Worm (Caenorhabditis elegans) whole organism, late embryonic: Measurements from ENCODE around the gene set-16.

Experiments
- C38D4.7 ChIP-seq: fragments of 200-800 bp; sonication (Bioruptor generic); optimal IDR thresholded peaks from 2 replicates; lab custom pipeline; 2018; ENCODE audit warnings: mild to moderate bottlenecking, missing genetic modification characterization, moderate library complexity, missing compliant biosample characterization
- F13H6.1 ChIP-seq: sonication (generic microtip); optimal IDR thresholded peaks from 2 replicates; lab custom pipeline; 2016; ENCODE audit warnings: missing genetic modification characterization, missing compliant biosample characterization
- K02D7.2 ChIP-seq: sonication (generic microtip); optimal IDR thresholded peaks from 2 replicates; lab custom pipeline; 2017; ENCODE audit warnings: mild to moderate bottlenecking, missing genetic modification characterization, missing compliant biosample characterization
- K09A11.1 ChIP-seq: sonication (generic microtip); optimal IDR thresholded peaks from 2 replicates; lab custom pipeline; 2017; ENCODE audit warnings: antibody characterized with exemption, mild to moderate bottlenecking, missing genetic modification characterization, missing compliant biosample characterization; ENCODE audit not compliant: insufficient read depth
- T23F11.4 ChIP-seq: fragments of 200-800 bp; sonication (Bioruptor generic); optimal IDR thresholded peaks from 2 replicates; lab custom pipeline; 2018; ENCODE audit warnings: mild to moderate bottlenecking, missing genetic modification characterization, missing compliant biosample characterization
- Y22D7AL.16 ChIP-seq: sonication (generic microtip); optimal IDR thresholded peaks from 2 replicates; lab custom pipeline; 2016; ENCODE audit warnings: missing genetic modification characterization, missing compliant biosample characterization
- ahr-1 ChIP-seq: sonication (generic microtip); optimal IDR thresholded peaks from 2 replicates; lab custom pipeline; 2016; ENCODE audit warnings: missing genetic modification characterization, missing compliant biosample characterization
- ama-1 ChIP-seq: fragments of 150-350 bp; optimal IDR thresholded peaks from 2 replicates; lab custom pipeline; 2014
- ceh-14 ChIP-seq: sonication (generic microtip); optimal IDR thresholded peaks from 2 replicates; lab custom pipeline; 2016; ENCODE audit warnings: missing genotype, missing genetic modification characterization, missing compliant biosample characterization
- ceh-18 ChIP-seq: sonication (generic microtip); optimal IDR thresholded peaks from 2 replicates; lab custom pipeline; 2016; ENCODE audit warnings: missing genetic modification characterization, missing compliant biosample characterization
- ceh-19 ChIP-seq: fragments of 200-800 bp; sonication (Bioruptor generic); optimal IDR thresholded peaks from 2 replicates; lab custom pipeline; 2018; ENCODE audit warnings: mild to moderate bottlenecking, missing genetic modification characterization, missing compliant biosample characterization
- ceh-2 ChIP-seq: sonication (generic microtip); optimal IDR thresholded peaks from 2 replicates; lab custom pipeline; 2016; ENCODE audit warnings: missing genotype, missing genetic modification characterization, missing compliant biosample characterization
- ceh-22 ChIP-seq: sonication (generic microtip); optimal IDR thresholded peaks from 2 replicates; lab custom pipeline; 2017; ENCODE audit warnings: missing biosample characterization, missing genetic modification characterization
- ceh-24 ChIP-seq: sonication (generic microtip); optimal IDR thresholded peaks from 2 replicates; lab custom pipeline; 2016; ENCODE audit warnings: mild to moderate bottlenecking, missing genetic modification characterization, missing compliant biosample characterization
- ceh-30 ChIP-seq: fragments of 150-350 bp; optimal IDR thresholded peaks from 2 replicates; lab custom pipeline; 2014; ENCODE audit warnings: missing biosample characterization, missing genetic modification characterization
- ceh-31 ChIP-seq: sonication (generic microtip); optimal IDR thresholded peaks from 2 replicates; lab custom pipeline; 2016; ENCODE audit warnings: missing genetic modification characterization, missing compliant biosample characterization
- ceh-34 ChIP-seq: sonication (generic microtip); optimal IDR thresholded peaks from 2 replicates; lab custom pipeline; 2016; ENCODE audit warnings: mild to moderate bottlenecking, missing genetic modification characterization, missing compliant biosample characterization
- ceh-45 ChIP-seq: fragments of 200-800 bp; sonication (Bioruptor generic); IDR thresholded peaks from 2 replicates; pipeline ENCODE4 v1.3.6; 2022; ENCODE audit warnings: missing genetic modification reagents, missing genetic modification characterization, missing compliant biosample characterization
- ceh-9 ChIP-seq: sonication (generic microtip); optimal IDR thresholded peaks from 2 replicates; lab custom pipeline; 2016; ENCODE audit warnings: mild to moderate bottlenecking, missing genetic modification characterization, inconsistent platforms, missing compliant biosample characterization
- che-1 ChIP-seq: sonication (generic microtip); optimal IDR thresholded peaks from 2 replicates; lab custom pipeline; 2016; ENCODE audit warnings: mild to moderate bottlenecking, missing genetic modification characterization, missing compliant biosample characterization
- dve-1 ChIP-seq: sonication (generic microtip); optimal IDR thresholded peaks from 2 replicates; lab custom pipeline; 2017; ENCODE audit warnings: antibody characterized with exemption, mild to moderate bottlenecking, missing genetic modification characterization, missing compliant biosample characterization
- elt-2 ChIP-seq: sonication (generic microtip); optimal IDR thresholded peaks from 2 replicates; lab custom pipeline; 2016; ENCODE audit warnings: missing genetic modification reagents, missing genetic modification characterization, missing compliant biosample characterization
- elt-4 ChIP-seq: sonication (generic microtip); optimal IDR thresholded peaks from 2 replicates; lab custom pipeline; 2016; ENCODE audit warnings: missing genetic modification characterization, missing compliant biosample characterization
- ets-4 ChIP-seq: sonication (generic microtip); optimal IDR thresholded peaks from 2 replicates; lab custom pipeline; 2016; ENCODE audit warnings: missing genetic modification characterization, missing compliant biosample characterization
- fax-1 ChIP-seq: sonication (generic microtip); optimal IDR thresholded peaks from 2 replicates; lab custom pipeline; 2016; ENCODE audit warnings: missing genotype, missing genetic modification characterization, missing compliant biosample characterization
- fkh-10 ChIP-seq: fragments of 150-350 bp; optimal IDR thresholded peaks from 2 replicates; lab custom pipeline; 2014; ENCODE audit warnings: missing biosample characterization, missing genetic modification reagents, missing genetic modification characterization
- fkh-6 ChIP-seq: sonication (generic microtip); optimal IDR thresholded peaks from 2 replicates; lab custom pipeline; 2016; ENCODE audit warnings: missing genetic modification characterization, missing compliant biosample characterization
- hlh-6 ChIP-seq: sonication (generic microtip); optimal IDR thresholded peaks from 2 replicates; lab custom pipeline; 2016; ENCODE audit warnings: missing genotype, missing genetic modification characterization, missing compliant biosample characterization
- hlh-8 ChIP-seq: sonication (generic microtip); optimal IDR thresholded peaks from 2 replicates; lab custom pipeline; 2016; ENCODE audit warnings: missing genotype, missing genetic modification characterization, missing compliant biosample characterization
- lim-6 ChIP-seq: sonication (generic microtip); optimal IDR thresholded peaks from 2 replicates; lab custom pipeline; 2016; ENCODE audit warnings: missing genetic modification characterization, missing compliant biosample characterization
- madf-2 ChIP-seq: sonication (generic microtip); optimal IDR thresholded peaks from 2 replicates; lab custom pipeline; 2017; ENCODE audit warnings: missing genetic modification characterization, missing compliant biosample characterization
- nfya-1 ChIP-seq: sonication (generic microtip); optimal IDR thresholded peaks from 2 replicates; lab custom pipeline; 2017; ENCODE audit warnings: missing genetic modification characterization, mild to moderate bottlenecking, missing compliant biosample characterization, antibody characterized with exemption, moderate library complexity
- odd-2 ChIP-seq: sonication (generic microtip); optimal IDR thresholded peaks from 2 replicates; lab custom pipeline; 2017; ENCODE audit warnings: antibody characterized with exemption, mild to moderate bottlenecking, missing genetic modification characterization, missing compliant biosample characterization
- pat-9 ChIP-seq: fragments of 200-800 bp; sonication (Bioruptor generic); optimal IDR thresholded peaks from 2 replicates; lab custom pipeline; 2018; ENCODE audit warnings: mild to moderate bottlenecking, missing genetic modification characterization, moderate library complexity, missing compliant biosample characterization
- pqm-1 ChIP-seq: sonication (generic microtip); optimal IDR thresholded peaks from 2 replicates; lab custom pipeline; 2016; ENCODE audit warnings: missing genetic modification characterization, missing compliant biosample characterization
- pros-1 ChIP-seq: fragments of 150-350 bp; optimal IDR thresholded peaks from 2 replicates; lab custom pipeline; 2014; ENCODE audit warnings: missing biosample characterization, missing genetic modification reagents, missing genetic modification characterization
- ref-2 ChIP-seq: sonication (generic microtip); optimal IDR thresholded peaks from 2 replicates; lab custom pipeline; 2016; ENCODE audit warnings: missing genetic modification characterization, missing compliant biosample characterization
- rnt-1 ChIP-seq: sonication (generic microtip); optimal IDR thresholded peaks from 2 replicates; lab custom pipeline; 2016; ENCODE audit warnings: missing genetic modification characterization, missing compliant biosample characterization
- sdc-2 ChIP-seq: sonication (generic microtip); optimal IDR thresholded peaks from 2 replicates; lab custom pipeline; 2016; ENCODE audit warnings: missing genotype, missing genetic modification characterization, missing compliant biosample characterization
- sox-2 ChIP-seq: fragments of 200-800 bp; sonication (Bioruptor generic); IDR thresholded peaks from 2 replicates; pipeline ENCODE4 v1.3.6; 2022; ENCODE audit warnings: missing genetic modification reagents, missing genetic modification characterization, missing compliant biosample characterization
- sox-4 ChIP-seq: sonication (generic microtip); optimal IDR thresholded peaks from 2 replicates; lab custom pipeline; 2017; ENCODE audit warnings: mild to moderate bottlenecking, missing genetic modification characterization, inconsistent platforms, missing compliant biosample characterization
- syd-9 ChIP-seq: sonication (generic microtip); optimal IDR thresholded peaks from 2 replicates; lab custom pipeline; 2016; ENCODE audit warnings: mild to moderate bottlenecking, missing genetic modification characterization, moderate library complexity, missing compliant biosample characterization
- tbx-2 ChIP-seq: sonication (generic microtip); optimal IDR thresholded peaks from 2 replicates; lab custom pipeline; 2016; ENCODE audit warnings: missing genetic modification characterization, missing compliant biosample characterization
- ttx-3 ChIP-seq: sonication (generic microtip); optimal IDR thresholded peaks from 2 replicates; lab custom pipeline; 2016; ENCODE audit warnings: missing genetic modification reagents, missing genetic modification characterization, missing compliant biosample characterization
- unc-3 ChIP-seq, 2 experiments: fragments of 200-800 bp in 1 of 2; sonication (Bioruptor generic) in 1 of 2; sonication (generic microtip) in 1 of 2; conservative IDR thresholded peaks in 1 of 2; optimal IDR thresholded peaks in 1 of 2; 2 replicates each; pipeline versions ENCODE4 v1.3.6 to Lab custom; 2016 to 2022; ENCODE audit warnings: missing compliant biosample characterization in 2 of 2, missing genetic modification characterization in 2 of 2, missing genetic modification reagents in 1 of 2
- unc-42 ChIP-seq: sonication (generic microtip); optimal IDR thresholded peaks from 2 replicates; lab custom pipeline; 2016; ENCODE audit warnings: missing genotype, missing genetic modification characterization, missing compliant biosample characterization
- unc-86 ChIP-seq: sonication (generic microtip); optimal IDR thresholded peaks from 2 replicates; lab custom pipeline; 2016; ENCODE audit warnings: missing genetic modification characterization, missing compliant biosample characterization
- ztf-16 ChIP-seq: sonication (generic microtip); optimal IDR thresholded peaks from 2 replicates; lab custom pipeline; 2017; ENCODE audit warnings: missing genetic modification characterization, missing compliant biosample characterization

The set-16 gene

DNA sequence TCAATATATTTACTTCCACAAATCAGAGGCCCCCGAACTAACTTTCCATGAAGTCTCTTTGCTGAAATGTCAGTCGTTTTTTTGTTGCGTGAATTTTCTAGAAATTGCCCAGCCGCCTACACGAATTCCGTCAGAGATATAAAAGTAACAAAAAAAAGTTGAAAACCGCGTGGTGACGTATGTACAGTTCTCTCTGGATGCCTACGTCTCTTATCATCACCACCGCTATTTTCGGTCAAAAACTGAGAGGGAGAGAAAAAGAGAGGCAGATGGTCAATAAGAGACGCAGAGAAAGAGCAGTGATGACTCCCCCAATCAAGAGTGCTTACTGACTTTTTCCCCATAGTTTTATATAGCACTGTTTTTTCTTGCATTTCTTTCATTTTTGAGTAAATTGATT, 50.3 kb downstream of the set-16 start:
- no peak for TF ChIP-seq ceh-30
- peak; percentile 27 for TF ChIP-seq nfya-1 (tag; lab: Kevin White, UChicago)
- TF ChIP-seq ama-1 (lab: Kevin White, UChicago), result no peak
- no peak for TF ChIP-seq rnt-1 (tag; lab: Kevin White, UChicago)
- peak; percentile 54 for TF ChIP-seq elt-2 (tag; lab: Kevin White, UChicago)
- no peak for TF ChIP-seq fax-1 (tag; lab: Kevin White, UChicago)
- no peak for TF ChIP-seq ceh-9
- no peak for TF ChIP-seq K02D7.2 (tag; lab: Kevin White, UChicago)
- no peak for TF ChIP-seq ceh-22 (tag; lab: Kevin White, UChicago)
- TF ChIP-seq unc-86 (tag; lab: Kevin White, UChicago), result no peak
- no peak for TF ChIP-seq unc-42 (tag; lab: Kevin White, UChicago)
- peak; percentile 4 for TF ChIP-seq dve-1
- TF ChIP-seq elt-4 (tag; lab: Kevin White, UChicago), result no peak
- TF ChIP-seq sox-2 (GFP tag; lab: Robert Waterston, UW), result no peak
- TF ChIP-seq ceh-14 (tag; lab: Kevin White, UChicago), result no peak
- TF ChIP-seq ceh-2 (tag; lab: Kevin White, UChicago), result no peak

DNA sequence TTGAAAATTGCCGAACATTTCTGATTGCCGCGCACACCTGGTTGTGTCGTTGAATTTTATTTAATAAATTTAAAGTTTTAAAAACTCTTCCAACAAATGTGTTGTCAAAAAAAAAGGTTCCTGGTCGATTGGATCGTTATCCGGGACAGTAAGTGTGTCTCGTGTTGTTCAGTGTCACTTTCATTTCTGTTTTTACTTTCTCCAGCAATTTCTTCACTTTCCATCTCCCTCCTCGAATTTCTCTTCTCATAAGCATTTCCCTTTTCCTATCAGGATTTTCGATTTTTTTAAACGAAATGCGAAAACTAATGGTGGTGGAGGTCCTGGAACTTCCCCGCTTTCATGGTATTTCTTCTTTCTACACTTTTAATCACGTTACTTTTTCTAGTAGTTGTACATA, 51.9 kb downstream of the set-16 start:
- TF ChIP-seq ttx-3 (tag; lab: Kevin White, UChicago), result no peak
- no peak for TF ChIP-seq ceh-31 (tag; lab: Kevin White, UChicago)
- TF ChIP-seq elt-2 (tag; lab: Kevin White, UChicago), result no peak
- no peak for TF ChIP-seq K09A11.1 (tag; lab: Kevin White, UChicago)
- no peak for TF ChIP-seq lim-6
- no peak for TF ChIP-seq ref-2
- TF ChIP-seq T23F11.4 (GFP tag; lab: Kevin White, UChicago), result no peak
- no peak for TF ChIP-seq unc-3 (GFP tag; conservative IDR thresholded peaks at IDR 0.05; lab: Robert Waterston, UW)
- TF ChIP-seq unc-3 (tag; optimal IDR thresholded peaks at IDR 0.05; lab: Kevin White, UChicago), result no peak
- no peak for TF ChIP-seq fkh-10 (GFP tag; lab: Kevin White, UChicago)

DNA sequence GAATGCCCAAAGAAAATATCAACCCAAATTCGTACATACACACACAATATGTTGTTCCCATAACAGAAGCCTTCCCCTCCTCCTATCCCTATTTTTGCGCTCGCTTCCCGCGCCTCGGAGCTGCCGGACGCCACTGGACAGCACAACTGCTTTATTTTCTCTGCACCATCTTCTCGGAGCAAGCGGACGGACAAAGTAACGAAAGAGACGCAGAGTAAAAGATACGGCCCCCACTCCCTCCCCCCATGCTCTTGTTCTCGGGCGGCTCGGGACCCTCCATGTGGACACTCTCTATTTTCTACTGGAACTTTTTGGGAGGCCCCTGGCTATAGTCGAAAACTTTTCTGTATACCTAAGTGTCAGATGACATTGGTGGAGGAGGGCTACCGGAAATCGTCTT, 54.1 kb downstream of the set-16 start:
- TF ChIP-seq ttx-3 (tag; lab: Kevin White, UChicago), result no peak
- TF ChIP-seq ceh-24 (tag; lab: Kevin White, UChicago), result no peak
- no peak for TF ChIP-seq sdc-2 (tag; lab: Kevin White, UChicago)
- no peak for TF ChIP-seq hlh-6 (tag; lab: Kevin White, UChicago)
- TF ChIP-seq odd-2 (tag; lab: Kevin White, UChicago), result no peak
- no peak for TF ChIP-seq che-1 (tag; lab: Kevin White, UChicago)
- peak; percentile 25 for TF ChIP-seq ceh-19 (GFP tag; lab: Kevin White, UChicago)
- TF ChIP-seq K02D7.2 (tag; lab: Kevin White, UChicago), result no peak
- no peak for TF ChIP-seq ceh-45 (GFP tag; lab: Robert Waterston, UW)
- TF ChIP-seq ceh-18 (tag; lab: Kevin White, UChicago), result no peak
- TF ChIP-seq K09A11.1 (tag; lab: Kevin White, UChicago), result no peak
- TF ChIP-seq ahr-1 (tag; lab: Kevin White, UChicago), result no peak
- TF ChIP-seq C38D4.7 (GFP tag; lab: Kevin White, UChicago), result no peak
- TF ChIP-seq T23F11.4 (GFP tag; lab: Kevin White, UChicago), result no peak
- TF ChIP-seq ceh-34 (tag; lab: Kevin White, UChicago), result no peak
- TF ChIP-seq hlh-8, result no peak
- TF ChIP-seq ceh-2 (tag; lab: Kevin White, UChicago), result peak; percentile 25
- TF ChIP-seq ets-4 (tag; lab: Kevin White, UChicago), result no peak
- TF ChIP-seq elt-2 (tag; lab: Kevin White, UChicago), result no peak
- no peak for TF ChIP-seq fax-1 (tag; lab: Kevin White, UChicago)
- TF ChIP-seq ztf-16 (tag; lab: Kevin White, UChicago), result no peak
- TF ChIP-seq pat-9, result no peak
- TF ChIP-seq madf-2 (tag; lab: Kevin White, UChicago), result no peak
- TF ChIP-seq Y22D7AL.16 (tag; lab: Kevin White, UChicago), result no peak
- TF ChIP-seq unc-42 (tag; lab: Kevin White, UChicago), result peak; percentile 3
- no peak for TF ChIP-seq F13H6.1 (tag; lab: Kevin White, UChicago)
- TF ChIP-seq ceh-14 (tag; lab: Kevin White, UChicago), result no peak
- no peak for TF ChIP-seq pros-1 (tag; lab: Kevin White, UChicago)
- peak; percentile 7 for TF ChIP-seq tbx-2 (tag; lab: Kevin White, UChicago)
- no peak for TF ChIP-seq sox-4 (tag; lab: Kevin White, UChicago)
- no peak for TF ChIP-seq pqm-1 (tag; lab: Kevin White, UChicago)
- no peak for TF ChIP-seq ceh-9
- TF ChIP-seq syd-9 (tag; lab: Kevin White, UChicago), result no peak
- no peak for TF ChIP-seq fkh-6 (tag; lab: Kevin White, UChicago)
- no peak for TF ChIP-seq unc-86 (tag; lab: Kevin White, UChicago)
